Fruit fly (Drosophila melanogaster) whole organism, embryonic: ENCODE measurements around the gene CG7423.

Experiments used
- B-H2 ChIP-seq: fragments of 200-800 bp; sonication (Bioruptor generic); optimal IDR thresholded peaks from 2 replicates; lab custom pipeline; 2018; ENCODE audit warnings: missing biosample characterization, mild to moderate bottlenecking, missing genetic modification characterization
- CG10565 ChIP-seq: fragments of 200-800 bp; sonication (Bioruptor generic); optimal IDR thresholded peaks from 3 replicates; lab custom pipeline; 2016; ENCODE audit warnings: missing biosample characterization, mild to moderate bottlenecking, missing genetic modification characterization
- CG15479 ChIP-seq: fragments of 200-800 bp; sonication (Bioruptor generic); optimal IDR thresholded peaks from 3 replicates; lab custom pipeline; 2019; ENCODE audit warnings: missing biosample characterization, mild to moderate bottlenecking, missing genetic modification characterization, moderate library complexity
- CG1603 ChIP-seq: fragments of 200-800 bp; sonication (Bioruptor generic); optimal IDR thresholded peaks from 2 replicates; lab custom pipeline; 2019; ENCODE audit warnings: missing biosample characterization, mild to moderate bottlenecking, missing genetic modification characterization, moderate library complexity
- CG17612 ChIP-seq: fragments of 200-800 bp; sonication (Bioruptor generic); IDR thresholded peaks from 2 replicates; pipeline ENCODE4 v1.3.6; 2022; ENCODE audit warnings: missing biosample characterization, missing genetic modification characterization
- CG17802 ChIP-seq: fragments of 200-800 bp; sonication (Bioruptor generic); optimal IDR thresholded peaks from 2 replicates; lab custom pipeline; 2018; ENCODE audit warnings: missing biosample characterization, mild to moderate bottlenecking, missing genetic modification characterization, moderate library complexity
- CG1792 ChIP-seq: fragments of 200-800 bp; sonication (Bioruptor generic); optimal IDR thresholded peaks from 2 replicates; lab custom pipeline; 2016; ENCODE audit warnings: missing biosample characterization, missing genetic modification characterization
- CG18011 ChIP-seq: fragments of 200-800 bp; sonication (Bioruptor generic); optimal IDR thresholded peaks from 2 replicates; lab custom pipeline; 2017; ENCODE audit warnings: missing biosample characterization, missing genetic modification characterization, mild to moderate bottlenecking, moderate library complexity, missing genotype
- CG18262 ChIP-seq: fragments of 200-800 bp; optimal IDR thresholded peaks from 3 replicates; lab custom pipeline; 2019; ENCODE audit warnings: missing biosample characterization, mild to moderate bottlenecking, missing genetic modification characterization, moderate library complexity
- CG31441 ChIP-seq: fragments of 200-800 bp; sonication (Bioruptor generic); IDR thresholded peaks from 2 replicates; pipeline ENCODE4 v1.3.6; 2022; ENCODE audit warnings: missing biosample characterization, missing genetic modification characterization
- CG33213 ChIP-seq: fragments of 200-800 bp; sonication (Bioruptor generic); optimal IDR thresholded peaks from 3 replicates; lab custom pipeline; 2016; ENCODE audit warnings: missing biosample characterization, missing genetic modification characterization
- CG42726 ChIP-seq: fragments of 200-800 bp; sonication (Bioruptor generic); IDR thresholded peaks from 2 replicates; pipeline ENCODE4 v1.3.6; 2022; ENCODE audit warnings: missing biosample characterization, missing genetic modification characterization; ENCODE audit not compliant: partially characterized antibody
- CG4820 ChIP-seq: fragments of 200-800 bp; sonication (Bioruptor generic); optimal IDR thresholded peaks from 3 replicates; lab custom pipeline; 2016; ENCODE audit warnings: missing biosample characterization, missing genetic modification characterization
- CG7271 ChIP-seq: fragments of 200-800 bp; sonication (Bioruptor generic); optimal IDR thresholded peaks from 2 replicates; lab custom pipeline; 2018; ENCODE audit warnings: missing biosample characterization, mild to moderate bottlenecking, missing genetic modification characterization, moderate library complexity
- CG7928 ChIP-seq: fragments of 200-800 bp; sonication (Bioruptor generic); optimal IDR thresholded peaks from 2 replicates; lab custom pipeline; 2017; ENCODE audit warnings: missing biosample characterization, mild to moderate bottlenecking, missing genetic modification characterization
- CkIIα-i1 ChIP-seq: fragments of 200-800 bp; sonication (Bioruptor generic); IDR thresholded peaks from 2 replicates; pipeline ENCODE4 v1.3.6; 2022; ENCODE audit warnings: missing biosample characterization, missing genetic modification characterization
- Deaf1 ChIP-seq: fragments of 200-800 bp; optimal IDR thresholded peaks from 3 replicates; lab custom pipeline; 2019; ENCODE audit warnings: missing biosample characterization, mild to moderate bottlenecking, missing genetic modification characterization, moderate library complexity
- Drgx ChIP-seq: fragments of 200-800 bp; sonication (Bioruptor generic); IDR thresholded peaks from 2 replicates; pipeline ENCODE4 v1.3.6; 2022; ENCODE audit warnings: missing biosample characterization, missing genetic modification characterization
- Ets65A ChIP-seq: fragments of 200-800 bp; sonication (Bioruptor generic); peaks from one replicate; lab custom pipeline; 2016; ENCODE audit warnings: missing biosample characterization, missing genetic modification characterization
- Fer3 ChIP-seq: fragments of 200-800 bp; sonication (Bioruptor generic); optimal IDR thresholded peaks from 2 replicates; lab custom pipeline; 2018; ENCODE audit warnings: missing biosample characterization, mild to moderate bottlenecking, missing genetic modification characterization, moderate library complexity
- Hey ChIP-seq: fragments of 200-800 bp; sonication (Bioruptor generic); optimal IDR thresholded peaks from 3 replicates; lab custom pipeline; 2018; ENCODE audit warnings: missing biosample characterization, mild to moderate bottlenecking, missing genetic modification characterization
- Jarid2 ChIP-seq: fragments of 200-800 bp; sonication (Bioruptor generic); optimal IDR thresholded peaks from 3 replicates; lab custom pipeline; 2017; ENCODE audit warnings: mild to moderate bottlenecking, missing biosample characterization, missing genetic modification reagents, missing genetic modification characterization
- Mes4 ChIP-seq: fragments of 200-800 bp; sonication (Bioruptor generic); optimal IDR thresholded peaks from 2 replicates; lab custom pipeline; 2016; ENCODE audit warnings: missing biosample characterization, missing genetic modification characterization
- Neu2 ChIP-seq: fragments of 200-800 bp; sonication (Bioruptor generic); optimal IDR thresholded peaks from 3 replicates; lab custom pipeline; 2016; ENCODE audit warnings: missing biosample characterization, missing genetic modification characterization, borderline replicate concordance
- Nf-YC ChIP-seq: fragments of 200-800 bp; optimal IDR thresholded peaks from 3 replicates; lab custom pipeline; 2019; ENCODE audit warnings: missing biosample characterization, mild to moderate bottlenecking, missing genetic modification characterization, moderate library complexity
- Ravus ChIP-seq: fragments of 200-800 bp; sonication (Bioruptor generic); IDR thresholded peaks from 2 replicates; pipeline ENCODE4 v1.3.6; 2022; ENCODE audit warnings: missing biosample characterization, missing genetic modification characterization
- Sox100B ChIP-seq: fragments of 200-800 bp; sonication (Bioruptor generic); optimal IDR thresholded peaks from 3 replicates; lab custom pipeline; 2018; ENCODE audit warnings: missing biosample characterization, mild to moderate bottlenecking, missing genetic modification characterization
- Spps ChIP-seq: fragments of 200-800 bp; sonication (Bioruptor generic); optimal IDR thresholded peaks from 2 replicates; lab custom pipeline; 2018; ENCODE audit warnings: missing biosample characterization, mild to moderate bottlenecking, missing genetic modification characterization
- Trl ChIP-seq, 3 experiments: fragments of >200 bp in 2 of 3; fragments of 200-800 bp in 1 of 3; sonication (Bioruptor generic) in 1 of 3; optimal IDR thresholded peaks; 2 replicates in 1 of 3; 3 replicates in 2 of 3; lab custom pipeline; 2016 to 2017; ENCODE audit warnings: missing biosample characterization in 1 of 3, missing genetic modification characterization in 1 of 3
- chif ChIP-seq, 2 experiments: fragments of 200-800 bp; sonication (Bioruptor generic); optimal IDR thresholded peaks; 3 replicates each; lab custom pipeline; 2016; ENCODE audit warnings: missing biosample characterization in 2 of 2, missing genetic modification characterization in 2 of 2
- ci ChIP-seq: fragments of 200-800 bp; sonication (Bioruptor generic); IDR thresholded peaks from 3 replicates; pipeline ENCODE4 v1.3.6; 2022; ENCODE audit warnings: missing biosample characterization, missing genetic modification characterization
- dmrt11E ChIP-seq: fragments of 200-800 bp; sonication (Bioruptor generic); optimal IDR thresholded peaks from 3 replicates; lab custom pipeline; 2018; ENCODE audit warnings: missing biosample characterization, mild to moderate bottlenecking, missing genetic modification characterization, moderate library complexity
- exex ChIP-seq: fragments of 200-800 bp; sonication (Bioruptor generic); optimal IDR thresholded peaks from 4 replicates; lab custom pipeline; 2018; ENCODE audit warnings: missing biosample characterization, mild to moderate bottlenecking, missing genetic modification characterization, moderate library complexity
- gem ChIP-seq: fragments of 200-800 bp; sonication (Bioruptor generic); optimal IDR thresholded peaks from 2 replicates; lab custom pipeline; 2019; ENCODE audit warnings: missing biosample characterization, mild to moderate bottlenecking, missing genetic modification characterization, moderate library complexity
- jumu ChIP-seq: fragments of 200-800 bp; sonication (Bioruptor generic); optimal IDR thresholded peaks from 3 replicates; lab custom pipeline; 2016; ENCODE audit warnings: missing biosample characterization, missing genetic modification characterization
- mld ChIP-seq: fragments of 200-800 bp; sonication (Bioruptor generic); IDR thresholded peaks from 3 replicates; pipeline ENCODE4 v1.3.6; 2022; ENCODE audit warnings: missing biosample characterization, missing genetic modification characterization; ENCODE audit not compliant: partially characterized antibody
- phol ChIP-seq: fragments of 200-800 bp; sonication (Bioruptor generic); optimal IDR thresholded peaks from 3 replicates; lab custom pipeline; 2018; ENCODE audit warnings: missing biosample characterization, mild to moderate bottlenecking, missing genetic modification characterization, moderate library complexity
- prd ChIP-seq, 3 experiments: fragments of >200 bp in 2 of 3; fragments of 200-800 bp in 1 of 3; sonication (Bioruptor generic) in 1 of 3; optimal IDR thresholded peaks in 2 of 3; IDR thresholded peaks in 1 of 3; 2 replicates in 2 of 3; 3 replicates in 1 of 3; pipeline versions ENCODE4 v1.3.6 to Lab custom; 2017 to 2022; ENCODE audit warnings: missing biosample characterization in 1 of 3, missing genetic modification characterization in 1 of 3
- sens ChIP-seq: fragments of 200-800 bp; sonication (Bioruptor generic); peaks from one replicate; lab custom pipeline; 2016; ENCODE audit warnings: missing biosample characterization, missing genetic modification characterization
- tgo ChIP-seq: fragments of 200-800 bp; sonication (Bioruptor generic); IDR thresholded peaks from 3 replicates; pipeline ENCODE4 v1.3.6; 2022; ENCODE audit warnings: missing biosample characterization, missing genetic modification characterization
- ttk ChIP-seq: fragments of 200-800 bp; sonication (Bioruptor generic); IDR thresholded peaks from 2 replicates; pipeline ENCODE4 v2.1.2; 2022; ENCODE audit warnings: missing biosample characterization, missing genetic modification characterization
- tx ChIP-seq: fragments of 200-800 bp; sonication (Bioruptor generic); optimal IDR thresholded peaks from 2 replicates; lab custom pipeline; 2016; ENCODE audit warnings: missing biosample characterization, missing genetic modification characterization
- z ChIP-seq: fragments of 200-800 bp; sonication (Bioruptor generic); IDR thresholded peaks from 3 replicates; pipeline ENCODE4 v1.3.6; 2022; ENCODE audit warnings: missing biosample characterization, missing genetic modification characterization
- zen ChIP-seq: fragments of 200-800 bp; sonication (Bioruptor generic); optimal IDR thresholded peaks from 3 replicates; lab custom pipeline; 2018; ENCODE audit warnings: missing biosample characterization, mild to moderate bottlenecking, missing genetic modification characterization, moderate library complexity
- zfh2 ChIP-seq: fragments of 200-800 bp; sonication (Bioruptor generic); optimal IDR thresholded peaks from 2 replicates; lab custom pipeline; 2016; ENCODE audit warnings: missing biosample characterization, missing genetic modification characterization

Gene CG7423

DNA sequence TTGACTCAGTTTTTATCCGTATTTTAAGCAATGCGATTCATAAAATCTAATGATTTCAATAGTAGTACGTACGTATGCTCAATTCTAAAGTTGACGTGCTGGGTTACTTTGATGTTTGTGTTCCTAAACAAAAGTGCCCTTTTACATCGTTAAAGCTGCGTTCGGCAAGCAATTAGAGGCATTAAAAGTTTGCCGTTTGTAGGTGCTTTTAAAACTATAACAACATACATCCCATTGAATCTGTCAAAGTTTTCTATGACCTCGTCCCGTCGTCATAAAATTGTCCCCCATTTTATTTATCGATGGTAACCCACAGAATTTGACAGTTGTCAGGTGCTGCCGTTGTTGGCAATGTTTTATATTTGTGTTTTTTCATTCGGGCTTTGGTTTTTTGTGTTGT, at the start of gene CG7423:
Gene CG7423, minus strand, starts transcription at position 101 of the 400 bp plus-strand sequence.
- no peak for TF ChIP-seq ttk (GFP tag; lab: Robert Waterston, UW)
- no peak for TF ChIP-seq CG17612 (GFP tag; lab: Robert Waterston, UW)
- no peak for TF ChIP-seq CG15479 (GFP tag; lab: Kevin White, UChicago)
- no peak for TF ChIP-seq jumu (GFP tag; lab: Kevin White, UChicago)
- no peak for TF ChIP-seq mld (GFP tag; lab: Robert Waterston, UW)
- no peak for TF ChIP-seq ci
- TF ChIP-seq Spps (tag; lab: Kevin White, UChicago), result no peak
- no peak for TF ChIP-seq CG31441 (GFP tag; lab: Robert Waterston, UW)
- TF ChIP-seq CG33213, result no peak
- no peak for TF ChIP-seq Fer3 (tag; lab: Kevin White, UChicago)
- TF ChIP-seq z (GFP tag; lab: Robert Waterston, UW), result no peak
- no peak for TF ChIP-seq CG18011

DNA sequence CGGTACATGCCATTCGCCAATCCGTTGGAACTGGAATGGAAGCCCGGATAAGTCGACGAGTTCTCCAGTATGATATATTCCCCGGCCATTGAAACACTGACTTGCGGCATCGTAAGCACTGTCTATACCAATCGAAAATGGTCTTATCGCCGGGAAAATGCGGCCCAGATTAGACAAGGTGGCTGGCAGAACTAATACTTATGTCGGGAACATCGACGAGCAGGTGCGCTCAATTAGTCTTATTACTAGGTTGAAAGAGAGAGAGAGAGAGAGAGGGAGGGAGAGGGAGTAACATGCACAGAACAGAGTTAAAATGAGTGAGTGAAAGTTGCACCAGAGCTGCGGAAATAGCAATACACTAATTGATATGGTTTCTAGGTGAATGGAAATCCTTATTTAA, 44.1 kb upstream of the CG7423 start, which contains the start of gene tgy:
Gene tgy, minus strand, starts transcription at position 101 of the 400 bp plus-strand sequence.
- TF ChIP-seq exex (tag; lab: Kevin White, UChicago) (peak; percentile 31), CG17802 (tag; lab: Kevin White, UChicago) (peak; percentile 42), Jarid2 (no peak), Trl (optimal IDR thresholded peaks at IDR 0.05; lab: Kevin White, UChicago) (peak in 1 of 2 experiments; percentile 22), Trl (GFP tag; optimal IDR thresholded peaks at IDR 0.05; lab: Kevin White, UChicago) (no peak)

- no peak for TF ChIP-seq CG7928 (GFP tag; lab: Kevin White, UChicago)
- TF ChIP-seq tgo (GFP tag; lab: Robert Waterston, UW), result no peak
- TF ChIP-seq Deaf1 (tag; lab: Kevin White, UChicago), result no peak
Observed at dm6 chrX:19124288-19124687, 41.2 kb upstream of the CG7423 start, which contains the start of gene CG15882. Gene CG15882, minus strand, starts transcription at chrX:19124388.

DNA sequence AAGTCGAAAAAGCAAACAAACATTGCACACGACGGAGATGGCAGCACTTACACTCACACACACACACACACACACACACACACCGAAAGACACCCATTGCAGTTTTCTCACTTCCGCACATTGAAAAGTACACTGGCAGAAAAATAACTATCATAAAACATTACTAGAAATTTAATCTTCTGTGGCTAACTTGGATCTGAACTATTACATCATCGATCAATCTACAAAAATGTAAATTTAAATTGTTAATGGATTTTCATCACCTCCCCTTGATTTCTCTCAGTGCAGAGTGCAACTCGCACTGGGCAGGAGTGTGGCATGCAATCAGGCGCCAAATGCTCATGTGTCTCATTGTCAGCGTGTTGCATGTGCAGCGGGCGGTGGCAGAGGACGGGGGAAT, 37.3 kb upstream of the CG7423 start:
- TF ChIP-seq sens (GFP tag; lab: Kevin White, UChicago) (peak; percentile 59), Nf-YC (tag; lab: Kevin White, UChicago) (no peak), Sox100B (GFP tag; lab: Kevin White, UChicago) (no peak), Ets65A (GFP tag; lab: Kevin White, UChicago) (peak; percentile 32), Drgx (GFP tag; lab: Robert Waterston, UW) (peak; percentile 46), CG1603 (tag; lab: Kevin White, UChicago) (peak; percentile 37), B-H2 (no peak), Hey (no peak), tx (no peak), CG18262 (tag; lab: Kevin White, UChicago) (no peak), zfh2 (GFP tag; lab: Kevin White, UChicago) (no peak), exex (tag; lab: Kevin White, UChicago) (no peak), phol (tag; lab: Kevin White, UChicago) (peak; percentile 3), dmrt11E (peak; percentile 0), CG4820 (GFP tag; lab: Kevin White, UChicago) (no peak), Ravus (GFP tag; lab: Robert Waterston, UW) (no peak), Neu2 (no peak), prd (optimal IDR thresholded peaks at IDR 0.05; lab: Kevin White, UChicago) (no peak), prd (GFP tag; IDR thresholded peaks at IDR 0.05; lab: Robert Waterston, UW) (0 out of 3 replicates have a peak, but pooled peaks have one; percentile 47), Mes4 (GFP tag; lab: Kevin White, UChicago) (no peak), CG10565 (GFP tag; lab: Kevin White, UChicago) (no peak), CkIIα-i1 (GFP tag; lab: Robert Waterston, UW) (no peak), CG1792 (GFP tag; lab: Kevin White, UChicago) (no peak), chif (GFP tag; optimal IDR thresholded peaks at IDR 0.05; lab: Kevin White, UChicago) (no peak), gem (peak; percentile 10), CG7271 (tag; lab: Kevin White, UChicago) (no peak), CG42726 (GFP tag; lab: Robert Waterston, UW) (no peak), zen (tag; lab: Kevin White, UChicago) (peak; percentile 50)
